Fruit fly (Drosophila melanogaster) whole organism, embryonic: ENCODE measurements around the gene Hrs.

Experiments
- Asciz ChIP-seq: fragments of 200-800 bp; sonication (Bioruptor generic); optimal IDR thresholded peaks from 2 replicates; lab custom pipeline; 2017; ENCODE audit warnings: missing biosample characterization, mild to moderate bottlenecking, missing genetic modification characterization, missing genetic modification reagents
- BtbVII ChIP-seq: fragments of 200-800 bp; sonication (Bioruptor generic); optimal IDR thresholded peaks from 3 replicates; lab custom pipeline; 2017; ENCODE audit warnings: missing biosample characterization, mild to moderate bottlenecking, missing genetic modification characterization
- CG12155 ChIP-seq: fragments of 200-800 bp; sonication (Bioruptor generic); optimal IDR thresholded peaks from 3 replicates; lab custom pipeline; 2016; ENCODE audit warnings: missing biosample characterization, missing genetic modification characterization
- CG13424 ChIP-seq: fragments of 200-800 bp; sonication (Bioruptor generic); optimal IDR thresholded peaks from 2 replicates; lab custom pipeline; 2019; ENCODE audit warnings: missing biosample characterization, mild to moderate bottlenecking, missing genetic modification characterization, moderate library complexity
- CG15696 ChIP-seq: fragments of 200-800 bp; sonication (Bioruptor generic); optimal IDR thresholded peaks from 2 replicates; lab custom pipeline; 2019; ENCODE audit warnings: missing biosample characterization, mild to moderate bottlenecking, missing genetic modification characterization, moderate library complexity
- CG17359 ChIP-seq: fragments of 200-800 bp; sonication (Bioruptor generic); optimal IDR thresholded peaks from 3 replicates; lab custom pipeline; 2018; ENCODE audit warnings: missing biosample characterization, mild to moderate bottlenecking, missing genetic modification characterization, moderate library complexity
- CG2712 ChIP-seq: fragments of 200-800 bp; optimal IDR thresholded peaks from 3 replicates; lab custom pipeline; 2019; ENCODE audit warnings: missing biosample characterization, mild to moderate bottlenecking, missing genetic modification characterization, moderate library complexity
- CG31441 ChIP-seq: fragments of 200-800 bp; sonication (Bioruptor generic); IDR thresholded peaks from 2 replicates; pipeline ENCODE4 v1.3.6; 2022; ENCODE audit warnings: missing biosample characterization, missing genetic modification characterization
- CG32772 ChIP-seq: fragments of 200-800 bp; sonication (Bioruptor generic); IDR thresholded peaks from 2 replicates; pipeline ENCODE4 v1.3.6; 2022; ENCODE audit warnings: missing biosample characterization, missing genetic modification characterization
- CG3847 ChIP-seq: fragments of 200-800 bp; sonication (Bioruptor generic); IDR thresholded peaks from 2 replicates; pipeline ENCODE4 v1.3.6; 2022; ENCODE audit warnings: missing biosample characterization, missing genetic modification characterization
- CG4360 ChIP-seq: fragments of 200-800 bp; sonication (Bioruptor generic); IDR thresholded peaks from 2 replicates; pipeline ENCODE4 v1.3.6; 2022; ENCODE audit warnings: missing biosample characterization, missing genetic modification characterization
- CG4730 ChIP-seq: fragments of 200-800 bp; sonication (Bioruptor generic); IDR thresholded peaks from 2 replicates; pipeline ENCODE4 v1.3.6; 2022; ENCODE audit warnings: missing biosample characterization, missing genetic modification characterization
- CG5180 ChIP-seq: fragments of 200-800 bp; sonication (Bioruptor generic); optimal IDR thresholded peaks from 3 replicates; lab custom pipeline; 2017; ENCODE audit warnings: missing biosample characterization, missing genetic modification characterization, mild to moderate bottlenecking, moderate library complexity, missing genetic modification reagents
- CG6765 ChIP-seq: fragments of 200-800 bp; sonication (Bioruptor generic); optimal IDR thresholded peaks from 3 replicates; lab custom pipeline; 2017; ENCODE audit warnings: missing biosample characterization, mild to moderate bottlenecking, missing genetic modification characterization
- CG6791 ChIP-seq: fragments of 200-800 bp; sonication (Bioruptor generic); IDR thresholded peaks from 3 replicates; pipeline ENCODE4 v1.3.6; 2022; ENCODE audit warnings: missing biosample characterization, missing genetic modification characterization; ENCODE audit not compliant: partially characterized antibody
- CG6813 ChIP-seq: fragments of 200-800 bp; sonication (Bioruptor generic); optimal IDR thresholded peaks from 2 replicates; lab custom pipeline; 2017; ENCODE audit warnings: missing biosample characterization, missing genetic modification characterization, mild to moderate bottlenecking, moderate library complexity, missing genetic modification reagents
- CG8388 ChIP-seq: fragments of 200-800 bp; sonication (Bioruptor generic); optimal IDR thresholded peaks from 2 replicates; lab custom pipeline; 2019; ENCODE audit warnings: missing biosample characterization, mild to moderate bottlenecking, missing genetic modification characterization, moderate library complexity
- CG9932 ChIP-seq: fragments of 200-800 bp; sonication (Bioruptor generic); IDR thresholded peaks from 2 replicates; pipeline ENCODE4 v1.3.6; 2022; ENCODE audit warnings: missing biosample characterization, missing genetic modification characterization
- CkIIα-i1 ChIP-seq: fragments of 200-800 bp; sonication (Bioruptor generic); IDR thresholded peaks from 2 replicates; pipeline ENCODE4 v1.3.6; 2022; ENCODE audit warnings: missing biosample characterization, missing genetic modification characterization
- CoRest ChIP-seq: fragments of 200-800 bp; sonication (Bioruptor generic); optimal IDR thresholded peaks from 3 replicates; lab custom pipeline; 2018; ENCODE audit warnings: missing biosample characterization, mild to moderate bottlenecking, missing genetic modification characterization, moderate library complexity
- Dref ChIP-seq: fragments of 200-800 bp; sonication (Bioruptor generic); IDR thresholded peaks from 2 replicates; pipeline ENCODE4 v1.3.6; 2022; ENCODE audit warnings: missing biosample characterization, missing genetic modification characterization
- E2f1 ChIP-seq: fragments of 200-800 bp; sonication (Bioruptor generic); IDR thresholded peaks from 2 replicates; pipeline ENCODE4 v1.3.6; 2022; ENCODE audit warnings: missing biosample characterization, missing genetic modification characterization
- ERR ChIP-seq: fragments of 200-800 bp; sonication (Bioruptor generic); optimal IDR thresholded peaks from 2 replicates; lab custom pipeline; 2016; ENCODE audit warnings: missing biosample characterization, missing genetic modification characterization
- Ets65A ChIP-seq: fragments of 200-800 bp; sonication (Bioruptor generic); peaks from one replicate; lab custom pipeline; 2016; ENCODE audit warnings: missing biosample characterization, missing genetic modification characterization
- HLH4C ChIP-seq: fragments of 200-800 bp; sonication (Bioruptor generic); IDR thresholded peaks from 3 replicates; pipeline ENCODE4 v1.3.6; 2022; ENCODE audit warnings: missing biosample characterization, missing genetic modification characterization; ENCODE audit not compliant: partially characterized antibody
- MBD-R2 ChIP-seq: fragments of 200-800 bp; sonication (Bioruptor generic); IDR thresholded peaks from 2 replicates; pipeline ENCODE4 v1.3.6; 2022; ENCODE audit warnings: missing biosample characterization, missing genetic modification characterization
- MESR4 ChIP-seq: fragments of 200-800 bp; sonication (Bioruptor generic); optimal IDR thresholded peaks from 2 replicates; lab custom pipeline; 2018; ENCODE audit warnings: missing biosample characterization, mild to moderate bottlenecking, missing genetic modification characterization, moderate library complexity
- NC2β ChIP-seq: fragments of 200-800 bp; sonication (Bioruptor generic); optimal IDR thresholded peaks from 2 replicates; lab custom pipeline; 2016; ENCODE audit warnings: missing biosample characterization, missing genetic modification characterization
- Rfx ChIP-seq: fragments of 200-800 bp; sonication (Bioruptor generic); IDR thresholded peaks from 2 replicates; pipeline ENCODE4 v1.3.6; 2022; ENCODE audit warnings: missing biosample characterization, missing genetic modification characterization
- Sry-β ChIP-seq: fragments of 200-800 bp; sonication (Bioruptor generic); optimal IDR thresholded peaks from 2 replicates; lab custom pipeline; 2018; ENCODE audit warnings: missing biosample characterization, mild to moderate bottlenecking, missing genetic modification characterization, moderate library complexity
- TFAM ChIP-seq: fragments of 200-800 bp; sonication (Bioruptor generic); optimal IDR thresholded peaks from 2 replicates; lab custom pipeline; 2017; ENCODE audit warnings: missing biosample characterization, missing genetic modification characterization, inconsistent platforms
- az2 ChIP-seq: fragments of 200-800 bp; sonication (Bioruptor generic); optimal IDR thresholded peaks from 3 replicates; lab custom pipeline; 2016; ENCODE audit warnings: missing biosample characterization, missing genetic modification characterization
- bcd ChIP-seq: fragments of 200-800 bp; sonication (Bioruptor generic); optimal IDR thresholded peaks from 2 replicates; lab custom pipeline; 2017; ENCODE audit warnings: missing biosample characterization, mild to moderate bottlenecking, missing genetic modification characterization
- br ChIP-seq: fragments of >200 bp; optimal IDR thresholded peaks from 2 replicates; lab custom pipeline; 2017
- btn ChIP-seq: fragments of 200-800 bp; sonication (Bioruptor generic); optimal IDR thresholded peaks from 2 replicates; lab custom pipeline; 2016; ENCODE audit warnings: missing biosample characterization, missing genetic modification characterization
- cato ChIP-seq: fragments of 200-800 bp; sonication (Bioruptor generic); optimal IDR thresholded peaks from 2 replicates; lab custom pipeline; 2016; ENCODE audit warnings: missing biosample characterization, missing genetic modification characterization, borderline replicate concordance
- dmrt99B ChIP-seq: fragments of 200-800 bp; sonication (Bioruptor generic); optimal IDR thresholded peaks from 2 replicates; lab custom pipeline; 2018; ENCODE audit warnings: missing biosample characterization, mild to moderate bottlenecking, missing genetic modification characterization, moderate library complexity
- eve ChIP-seq, 2 experiments: fragments of >200 bp; optimal IDR thresholded peaks; 2 replicates each; lab custom pipeline; 2017; ENCODE audit warnings: missing biosample characterization in 2 of 2, missing genetic modification characterization in 2 of 2
- exex ChIP-seq: fragments of 200-800 bp; sonication (Bioruptor generic); optimal IDR thresholded peaks from 4 replicates; lab custom pipeline; 2018; ENCODE audit warnings: missing biosample characterization, mild to moderate bottlenecking, missing genetic modification characterization, moderate library complexity
- fu2 ChIP-seq: fragments of 200-800 bp; sonication (Bioruptor generic); optimal IDR thresholded peaks from 2 replicates; lab custom pipeline; 2016; ENCODE audit warnings: missing biosample characterization, missing genetic modification characterization
- her ChIP-seq: fragments of 200-800 bp; sonication (Bioruptor generic); optimal IDR thresholded peaks from 2 replicates; lab custom pipeline; 2016; ENCODE audit warnings: missing biosample characterization, missing genetic modification characterization
- jing ChIP-seq: fragments of 200-800 bp; sonication (Bioruptor generic); optimal IDR thresholded peaks from 2 replicates; lab custom pipeline; 2018; ENCODE audit warnings: missing biosample characterization, mild to moderate bottlenecking, missing genetic modification characterization
- kay ChIP-seq: fragments of 200-800 bp; sonication (Bioruptor generic); optimal IDR thresholded peaks from 2 replicates; lab custom pipeline; 2016; ENCODE audit warnings: missing biosample characterization, missing genetic modification characterization
- lov ChIP-seq, 2 experiments: fragments of 200-800 bp in 1 of 2; fragments of >200 bp in 1 of 2; sonication (Bioruptor generic) in 1 of 2; IDR thresholded peaks in 1 of 2; optimal IDR thresholded peaks in 1 of 2; 2 replicates in 1 of 2; 3 replicates in 1 of 2; pipeline versions ENCODE4 v1.3.6 to Lab custom; 2017 to 2022; ENCODE audit warnings: missing biosample characterization in 1 of 2, missing genetic modification characterization in 1 of 2
- pan ChIP-seq, 4 experiments: fragments of >200 bp in 3 of 4; fragments of 200-800 bp in 1 of 4; sonication (Bioruptor generic) in 1 of 4; optimal IDR thresholded peaks in 3 of 4; IDR thresholded peaks in 1 of 4; 2 replicates each; pipeline versions ENCODE4 v1.3.6 to Lab custom; 2017 to 2022; ENCODE audit warnings: missing biosample characterization in 2 of 4, missing genetic modification characterization in 2 of 4, mixed read lengths in 1 of 4
- run ChIP-seq: fragments of 200-800 bp; sonication (Bioruptor generic); optimal IDR thresholded peaks from 3 replicates; lab custom pipeline; 2018; ENCODE audit warnings: missing biosample characterization, mild to moderate bottlenecking, missing genetic modification characterization
- slou ChIP-seq: fragments of 200-800 bp; sonication (Bioruptor generic); optimal IDR thresholded peaks from 3 replicates; lab custom pipeline; 2016; ENCODE audit warnings: missing biosample characterization, missing genetic modification characterization
- tup ChIP-seq: fragments of 200-800 bp; sonication (Bioruptor generic); optimal IDR thresholded peaks from 2 replicates; lab custom pipeline; 2016; ENCODE audit warnings: missing biosample characterization, mild to moderate bottlenecking, missing genetic modification characterization, moderate library complexity
- zfh1 ChIP-seq: fragments of 200-800 bp; sonication (Bioruptor generic); IDR thresholded peaks from 3 replicates; pipeline ENCODE4 v1.3.6; 2022; ENCODE audit warnings: missing biosample characterization, missing genetic modification characterization

Gene Hrs

DNA sequence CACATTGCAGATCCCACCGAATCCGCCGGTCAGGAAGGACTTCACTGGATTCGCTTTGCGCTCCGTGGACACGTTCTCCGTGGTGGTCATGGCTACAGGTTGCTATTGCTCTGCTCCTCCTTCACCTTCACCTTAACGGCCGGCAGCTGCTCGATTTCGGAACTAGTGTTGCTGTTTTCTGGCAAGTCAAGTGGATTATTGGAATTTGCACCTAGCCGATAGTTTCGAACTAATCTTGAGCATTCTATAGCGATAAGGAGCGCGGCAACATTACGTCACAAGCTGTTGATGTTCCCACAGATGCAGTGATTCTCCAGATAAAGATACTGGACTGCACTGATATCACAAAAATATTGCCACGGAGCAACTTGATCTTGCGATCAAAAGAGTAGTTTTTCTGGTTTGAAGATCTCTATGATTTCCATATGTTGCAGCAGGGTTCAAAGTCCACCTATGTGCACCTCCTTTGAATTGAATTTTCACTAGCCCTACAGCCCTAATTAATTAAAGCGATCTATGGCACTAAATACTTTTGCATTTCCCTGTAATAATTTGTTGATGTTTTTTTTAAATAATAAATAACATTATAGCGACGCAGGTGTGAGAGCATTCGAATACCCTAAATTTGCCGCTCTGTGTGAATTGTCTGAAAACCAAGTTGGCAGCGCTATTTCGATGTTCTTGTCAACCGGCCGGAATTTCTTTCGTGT is 29.8 kb downstream of the Hrs start, which contains the start of the genes colt and HINT1 (continued):
- TF ChIP-seq MESR4 (GFP tag; lab: Kevin White, UChicago): peak; percentile 96
- TF ChIP-seq zfh1 (GFP tag; lab: Robert Waterston, UW): no peak
- no peak for TF ChIP-seq CG17359 (tag; lab: Kevin White, UChicago)
- TF ChIP-seq Rfx (GFP tag; lab: Robert Waterston, UW): peak; percentile 37; the same call in 1 of the 2 replicates
- TF ChIP-seq exex: peak; percentile 13
- no peak for TF ChIP-seq Asciz (GFP tag; lab: Kevin White, UChicago)
- peak; percentile 8 for TF ChIP-seq CG13424 (tag; lab: Kevin White, UChicago)
- TF ChIP-seq CG4360 (GFP tag; lab: Robert Waterston, UW): no peak
- TF ChIP-seq MBD-R2 (GFP tag; lab: Robert Waterston, UW): peak; percentile 96
- TF ChIP-seq lov (optimal IDR thresholded peaks at IDR 0.05; lab: Kevin White, UChicago): no peak
- no peak for TF ChIP-seq lov (GFP tag; IDR thresholded peaks at IDR 0.05; lab: Robert Waterston, UW)
- TF ChIP-seq cato (GFP tag; lab: Kevin White, UChicago): no peak
- no peak for TF ChIP-seq HLH4C (GFP tag; lab: Robert Waterston, UW)
- no peak for TF ChIP-seq az2 (GFP tag; lab: Kevin White, UChicago)
- TF ChIP-seq her (GFP tag; lab: Kevin White, UChicago): peak; percentile 99
- no peak for TF ChIP-seq fu2 (GFP tag; lab: Kevin White, UChicago)
- TF ChIP-seq TFAM (GFP tag; lab: Kevin White, UChicago): no peak
- TF ChIP-seq BtbVII (GFP tag; lab: Kevin White, UChicago): no peak
- no peak for TF ChIP-seq CG12155 (GFP tag; lab: Kevin White, UChicago)
- TF ChIP-seq pan (optimal IDR thresholded peaks at IDR 0.05; lab: Kevin White, UChicago): no peak
- no peak for TF ChIP-seq pan (GFP tag; optimal IDR thresholded peaks at IDR 0.05 in 1 of 2, IDR thresholded peaks at IDR 0.05 in 1 of 2)
- TF ChIP-seq btn (GFP tag; lab: Kevin White, UChicago): no peak
- TF ChIP-seq slou (GFP tag; lab: Kevin White, UChicago): no peak
- peak; percentile 33; the same call in 1 of the 2 replicates for TF ChIP-seq CG9932
- no peak for TF ChIP-seq dmrt99B (tag; lab: Kevin White, UChicago)
- no peak for TF ChIP-seq CkIIα-i1 (GFP tag; lab: Robert Waterston, UW)
- no peak for TF ChIP-seq tup (GFP tag; lab: Kevin White, UChicago)
- no peak for TF ChIP-seq CG8388 (GFP tag; lab: Kevin White, UChicago)
- no peak for TF ChIP-seq run (tag; lab: Kevin White, UChicago)
- TF ChIP-seq CG6813 (GFP tag; lab: Kevin White, UChicago): no peak
- TF ChIP-seq NC2β: no peak
- no peak for TF ChIP-seq CG4730 (GFP tag; lab: Robert Waterston, UW)
- TF ChIP-seq kay (GFP tag; lab: Kevin White, UChicago): no peak
- TF ChIP-seq br (lab: Kevin White, UChicago): no peak
- no peak for TF ChIP-seq bcd (GFP tag; lab: Kevin White, UChicago)
- TF ChIP-seq CG2712 (tag; lab: Kevin White, UChicago): peak; percentile 54
- peak; percentile 47 for TF ChIP-seq CoRest (tag; lab: Kevin White, UChicago)
- TF ChIP-seq ERR (GFP tag; lab: Kevin White, UChicago): peak; percentile 2
- no peak for TF ChIP-seq CG32772 (GFP tag; lab: Robert Waterston, UW)
- TF ChIP-seq CG15696 (tag; lab: Kevin White, UChicago): no peak
- TF ChIP-seq eve (GFP tag; optimal IDR thresholded peaks at IDR 0.05; lab: Kevin White, UChicago): no peak
- TF ChIP-seq CG5180 (GFP tag; lab: Kevin White, UChicago): no peak
- TF ChIP-seq Dref (GFP tag; lab: Robert Waterston, UW): peak; percentile 39
- TF ChIP-seq Ets65A (GFP tag; lab: Kevin White, UChicago): no peak
- TF ChIP-seq CG3847 (GFP tag; lab: Robert Waterston, UW): peak; percentile 84
- TF ChIP-seq CG31441 (GFP tag; lab: Robert Waterston, UW): peak; percentile 34; the same call in 1 of the 2 replicates
- TF ChIP-seq Sry-β (GFP tag; lab: Kevin White, UChicago): peak; percentile 2
- no peak for TF ChIP-seq E2f1 (GFP tag; lab: Robert Waterston, UW)
- TF ChIP-seq jing (GFP tag; lab: Kevin White, UChicago): no peak
- TF ChIP-seq CG6765: no peak
- peak; percentile 44; the same call in 1 of the 3 replicates for TF ChIP-seq CG6791 (GFP tag; lab: Robert Waterston, UW)
